Fruit fly (Drosophila melanogaster) Kc167 (cell line): ENCODE measurements around the gene Ktl.

Source experiments
- Myc ChIP-seq: fragments of >200 bp; optimal IDR thresholded peaks from 2 replicates; lab custom pipeline; 2017; ENCODE audit warnings: missing external identifiers
- Sin3A ChIP-seq: fragments of >200 bp; optimal IDR thresholded peaks from 2 replicates; lab custom pipeline; 2018; ENCODE audit warnings: missing external identifiers
- h ChIP-seq: fragments of >200 bp; optimal IDR thresholded peaks from 3 replicates; lab custom pipeline; 2018; ENCODE audit warnings: missing external identifiers

- TF ChIP-seq Sin3A (lab: Kevin White, UChicago) = no peak
- TF ChIP-seq h (lab: Kevin White, UChicago) = no peak
- TF ChIP-seq Myc = no peak
Measured at dm6 chr3R:20873638-20874037, 23.5 kb downstream of the Ktl start, which contains the start of gene TotB.
